Worm (Caenorhabditis elegans) whole organism, mixed stage, embryonic: Measurements from ENCODE around the gene srx-95.
A peak's percentile ranks its signal among the peaks of the same experiment; 100 is the strongest.

Experiments used
- ceh-83 ChIP-seq: fragments of 200-800 bp; sonication (Bioruptor generic); optimal IDR thresholded peaks from 2 replicates; lab custom pipeline; 2018; ENCODE audit warnings: mild to moderate bottlenecking, missing genetic modification characterization, missing compliant biosample characterization
- ces-1 ChIP-seq: fragments of 150-350 bp; optimal IDR thresholded peaks from 2 replicates; lab custom pipeline; 2014; ENCODE audit warnings: missing biosample characterization, missing genetic modification reagents, missing genetic modification characterization
- elt-1 ChIP-seq: sonication (generic microtip); optimal IDR thresholded peaks from 2 replicates; lab custom pipeline; 2017; ENCODE audit warnings: missing genetic modification characterization, mild to moderate bottlenecking, missing compliant biosample characterization, antibody characterized with exemption, moderate library complexity, borderline replicate concordance; ENCODE audit not compliant: insufficient read depth
- elt-3 ChIP-seq: fragments of 150-350 bp; optimal IDR thresholded peaks from 2 replicates; lab custom pipeline; 2014; ENCODE audit warnings: missing biosample characterization, missing genetic modification characterization
- ham-2 ChIP-seq: fragments of 200-800 bp; sonication (Bioruptor generic); optimal IDR thresholded peaks from 2 replicates; lab custom pipeline; 2018; ENCODE audit warnings: mild to moderate bottlenecking, missing genetic modification characterization, missing compliant biosample characterization
- hlh-1 ChIP-seq: fragments of 150-350 bp; optimal IDR thresholded peaks from 2 replicates; lab custom pipeline; 2014; ENCODE audit warnings: missing biosample characterization, missing genetic modification reagents, missing genetic modification characterization
- pha-4 ChIP-seq: fragments of 150-350 bp; optimal IDR thresholded peaks from 2 replicates; lab custom pipeline; 2018; ENCODE audit warnings: missing biosample characterization, missing genetic modification reagents, missing genetic modification characterization
- tbx-8 ChIP-seq: fragments of 200-800 bp; sonication (Bioruptor generic); optimal IDR thresholded peaks from 2 replicates; lab custom pipeline; 2018; ENCODE audit warnings: mild to moderate bottlenecking, missing genetic modification characterization, moderate library complexity, missing compliant biosample characterization
- unc-120 ChIP-seq: sonication (generic microtip); optimal IDR thresholded peaks from 2 replicates; lab custom pipeline; 2017; ENCODE audit warnings: missing genetic modification characterization, missing compliant biosample characterization; ENCODE audit not compliant: poor library complexity, severe bottlenecking
- unc-62 ChIP-seq: fragments of 150-350 bp; optimal IDR thresholded peaks from 2 replicates; lab custom pipeline; 2014; ENCODE audit warnings: missing biosample characterization, missing genetic modification reagents, missing genetic modification characterization

The srx-95 gene

ce11 chrII:6709680-6710079 lies 44.9 kb downstream of the srx-95 start:
- TF ChIP-seq ces-1 (GFP tag; lab: Kevin White, UChicago), result peak; percentile 96
- TF ChIP-seq elt-1, result no peak
- TF ChIP-seq, all 35 proteins: peak for 1

- TF ChIP-seq pha-4 (no peak), unc-62 (peak; percentile 21), unc-120 (tag; lab: Kevin White, UChicago) (peak; percentile 90)
These were observed 45.6 kb downstream of the srx-95 start for ce11 chrII:6708980-6709379.

ce11 chrII:6707496-6708260 lies 46.9 kb downstream of the srx-95 start:
- TF ChIP-seq tbx-8 (GFP tag; lab: Kevin White, UChicago) (no peak), unc-62 (peak; percentile 50), ces-1 (GFP tag; lab: Kevin White, UChicago) (peak; percentile 49), hlh-1 (peak; percentile 61), elt-1 (no peak), unc-120 (tag; lab: Kevin White, UChicago) (peak; percentile 34), ceh-83 (GFP tag; lab: Kevin White, UChicago) (no peak)
- TF ChIP-seq, all 35 proteins: peak for 4

- peak; percentile 82 for TF ChIP-seq ces-1 (GFP tag; lab: Kevin White, UChicago)
- no peak for TF ChIP-seq unc-62
These were observed 47.9 kb downstream of the srx-95 start for ce11 chrII:6706552-6707091.

ce11 chrII:6705593-6706228 lies 48.9 kb downstream of the srx-95 start, which contains the start of gene rpy-1:
Gene rpy-1, minus strand, starts transcription at chrII:6705643.
- TF ChIP-seq unc-62 (peak; percentile 85), elt-3 (tag; lab: Kevin White, UChicago) (no peak), ham-2 (GFP tag; lab: Kevin White, UChicago) (no peak), unc-120 (tag; lab: Kevin White, UChicago) (peak; percentile 35)
